Fruit fly (Drosophila melanogaster) whole organism, embryonic: ENCODE measurements around the gene CG2865.

Experiments used
- Atf-2 ChIP-seq: fragments of 200-800 bp; sonication (Bioruptor generic); optimal IDR thresholded peaks from 2 replicates; lab custom pipeline; 2016; ENCODE audit warnings: missing biosample characterization, missing genetic modification characterization
- CG10147 ChIP-seq: fragments of 200-800 bp; sonication (Bioruptor generic); optimal IDR thresholded peaks from 2 replicates; lab custom pipeline; 2019; ENCODE audit warnings: missing biosample characterization, mild to moderate bottlenecking, missing genetic modification characterization, moderate library complexity
- CG10366 ChIP-seq: fragments of 200-800 bp; sonication (Bioruptor generic); IDR thresholded peaks from 2 replicates; pipeline ENCODE4 v1.3.6; 2022; ENCODE audit warnings: missing biosample characterization, missing genetic modification characterization
- CG10565 ChIP-seq: fragments of 200-800 bp; sonication (Bioruptor generic); optimal IDR thresholded peaks from 3 replicates; lab custom pipeline; 2016; ENCODE audit warnings: missing biosample characterization, mild to moderate bottlenecking, missing genetic modification characterization
- CG11723 ChIP-seq: fragments of 200-800 bp; sonication (Bioruptor generic); optimal IDR thresholded peaks from 2 replicates; lab custom pipeline; 2017; ENCODE audit warnings: missing biosample characterization, mild to moderate bottlenecking, missing genetic modification characterization
- CG13287 ChIP-seq: fragments of 200-800 bp; sonication (Bioruptor generic); IDR thresholded peaks from 2 replicates; pipeline ENCODE4 v1.3.6; 2022; ENCODE audit warnings: missing biosample characterization, missing genetic modification characterization; ENCODE audit not compliant: partially characterized antibody
- CG14441 ChIP-seq: fragments of 200-800 bp; sonication (Bioruptor generic); IDR thresholded peaks from 2 replicates; pipeline ENCODE4 v1.3.6; 2022; ENCODE audit warnings: missing biosample characterization, missing genetic modification characterization
- CG1647 ChIP-seq: fragments of 200-800 bp; sonication (Bioruptor generic); optimal IDR thresholded peaks from 3 replicates; lab custom pipeline; 2016; ENCODE audit warnings: missing biosample characterization, missing genetic modification characterization
- CG16813 ChIP-seq: fragments of 200-800 bp; sonication (Bioruptor generic); IDR thresholded peaks from 3 replicates; pipeline ENCODE4 v1.3.6; 2022; ENCODE audit warnings: missing biosample characterization, missing genetic modification characterization; ENCODE audit not compliant: partially characterized antibody
- CG17385 ChIP-seq: fragments of 200-800 bp; sonication (Bioruptor generic); optimal IDR thresholded peaks from 3 replicates; lab custom pipeline; 2018; ENCODE audit warnings: missing biosample characterization, mild to moderate bottlenecking, missing genetic modification characterization
- CG1792 ChIP-seq: fragments of 200-800 bp; sonication (Bioruptor generic); optimal IDR thresholded peaks from 2 replicates; lab custom pipeline; 2016; ENCODE audit warnings: missing biosample characterization, missing genetic modification characterization
- CG18476 ChIP-seq: fragments of 200-800 bp; sonication (Bioruptor generic); optimal IDR thresholded peaks from 2 replicates; lab custom pipeline; 2016; ENCODE audit warnings: missing biosample characterization, mild to moderate bottlenecking, missing genetic modification characterization
- CG18599 ChIP-seq: fragments of 200-800 bp; sonication (Bioruptor generic); optimal IDR thresholded peaks from 3 replicates; lab custom pipeline; 2017; ENCODE audit warnings: missing biosample characterization, missing genetic modification characterization, mild to moderate bottlenecking, moderate library complexity, missing genetic modification reagents
- CG2116 ChIP-seq: fragments of 200-800 bp; sonication (Bioruptor generic); optimal IDR thresholded peaks from 3 replicates; lab custom pipeline; 2018; ENCODE audit warnings: missing biosample characterization, mild to moderate bottlenecking, missing genetic modification characterization
- CG2889 ChIP-seq: fragments of 200-800 bp; sonication (Bioruptor generic); IDR thresholded peaks from 3 replicates; pipeline ENCODE4 v1.3.6; 2022; ENCODE audit warnings: missing biosample characterization, missing genetic modification characterization
- CG31441 ChIP-seq: fragments of 200-800 bp; sonication (Bioruptor generic); IDR thresholded peaks from 2 replicates; pipeline ENCODE4 v1.3.6; 2022; ENCODE audit warnings: missing biosample characterization, missing genetic modification characterization
- CG5180 ChIP-seq: fragments of 200-800 bp; sonication (Bioruptor generic); optimal IDR thresholded peaks from 3 replicates; lab custom pipeline; 2017; ENCODE audit warnings: missing biosample characterization, missing genetic modification characterization, mild to moderate bottlenecking, moderate library complexity, missing genetic modification reagents
- CG6175 ChIP-seq: fragments of 200-800 bp; sonication (Bioruptor generic); IDR thresholded peaks from 3 replicates; pipeline ENCODE4 v1.3.6; 2022; ENCODE audit warnings: missing biosample characterization, missing genetic modification characterization
- CG6683 ChIP-seq: fragments of 200-800 bp; sonication (Bioruptor generic); optimal IDR thresholded peaks from 2 replicates; lab custom pipeline; 2017; ENCODE audit warnings: missing biosample characterization, mild to moderate bottlenecking, missing genetic modification characterization, missing genetic modification reagents
- CG7556 ChIP-seq: fragments of 200-800 bp; sonication (Bioruptor generic); optimal IDR thresholded peaks from 2 replicates; lab custom pipeline; 2017; ENCODE audit warnings: missing biosample characterization, mild to moderate bottlenecking, missing genetic modification characterization
- CrebB ChIP-seq: fragments of 200-800 bp; sonication (Bioruptor generic); optimal IDR thresholded peaks from 3 replicates; lab custom pipeline; 2018; ENCODE audit warnings: missing biosample characterization, mild to moderate bottlenecking, missing genetic modification characterization
- Drgx ChIP-seq: fragments of 200-800 bp; sonication (Bioruptor generic); IDR thresholded peaks from 2 replicates; pipeline ENCODE4 v1.3.6; 2022; ENCODE audit warnings: missing biosample characterization, missing genetic modification characterization
- E2f1 ChIP-seq: fragments of 200-800 bp; sonication (Bioruptor generic); IDR thresholded peaks from 2 replicates; pipeline ENCODE4 v1.3.6; 2022; ENCODE audit warnings: missing biosample characterization, missing genetic modification characterization
- HLH3B ChIP-seq: fragments of 200-800 bp; sonication (Bioruptor generic); IDR thresholded peaks from 2 replicates; pipeline ENCODE4 v1.3.6; 2022; ENCODE audit warnings: missing biosample characterization, missing genetic modification characterization
- HLHmδ ChIP-seq: fragments of 200-800 bp; sonication (Bioruptor generic); optimal IDR thresholded peaks from 2 replicates; lab custom pipeline; 2018; ENCODE audit warnings: missing biosample characterization, mild to moderate bottlenecking, missing genetic modification characterization, moderate library complexity
- Hand ChIP-seq: fragments of 200-800 bp; sonication (Bioruptor generic); optimal IDR thresholded peaks from 2 replicates; lab custom pipeline; 2017; ENCODE audit warnings: mild to moderate bottlenecking, missing biosample characterization, missing genetic modification reagents, missing genetic modification characterization
- Hmr ChIP-seq: fragments of 200-800 bp; sonication (Bioruptor generic); optimal IDR thresholded peaks from 3 replicates; lab custom pipeline; 2017; ENCODE audit warnings: mild to moderate bottlenecking, missing biosample characterization, missing genetic modification reagents, missing genetic modification characterization
- Hmx ChIP-seq: fragments of 200-800 bp; sonication (Bioruptor generic); optimal IDR thresholded peaks from 2 replicates; lab custom pipeline; 2016; ENCODE audit warnings: missing biosample characterization, missing genetic modification characterization
- Lhr ChIP-seq: fragments of 200-800 bp; sonication (Bioruptor generic); optimal IDR thresholded peaks from 3 replicates; lab custom pipeline; 2017; ENCODE audit warnings: mild to moderate bottlenecking, missing biosample characterization, missing genetic modification reagents, missing genetic modification characterization
- Rfx ChIP-seq: fragments of 200-800 bp; sonication (Bioruptor generic); IDR thresholded peaks from 2 replicates; pipeline ENCODE4 v1.3.6; 2022; ENCODE audit warnings: missing biosample characterization, missing genetic modification characterization
- Xrp1 ChIP-seq: fragments of 200-800 bp; sonication (Bioruptor generic); IDR thresholded peaks from 2 replicates; pipeline ENCODE4 v1.3.6; 2022; ENCODE audit warnings: missing biosample characterization, missing genetic modification characterization
- YL-1 ChIP-seq: fragments of 200-800 bp; sonication (Bioruptor generic); optimal IDR thresholded peaks from 3 replicates; lab custom pipeline; 2017; ENCODE audit warnings: missing biosample characterization, mild to moderate bottlenecking, missing genetic modification characterization
- ara ChIP-seq: fragments of 200-800 bp; sonication (Bioruptor generic); IDR thresholded peaks from 2 replicates; pipeline ENCODE4 v1.3.6; 2022; ENCODE audit warnings: missing biosample characterization, missing genetic modification characterization
- az2 ChIP-seq: fragments of 200-800 bp; sonication (Bioruptor generic); optimal IDR thresholded peaks from 3 replicates; lab custom pipeline; 2016; ENCODE audit warnings: missing biosample characterization, missing genetic modification characterization
- bigmax ChIP-seq: fragments of 200-800 bp; sonication (Bioruptor generic); optimal IDR thresholded peaks from 2 replicates; lab custom pipeline; 2018; ENCODE audit warnings: missing biosample characterization, mild to moderate bottlenecking, missing genetic modification characterization
- br ChIP-seq: fragments of >200 bp; optimal IDR thresholded peaks from 2 replicates; lab custom pipeline; 2017
- chif ChIP-seq, 2 experiments: fragments of 200-800 bp; sonication (Bioruptor generic); optimal IDR thresholded peaks; 3 replicates each; lab custom pipeline; 2016; ENCODE audit warnings: missing biosample characterization in 2 of 2, missing genetic modification characterization in 2 of 2
- crp ChIP-seq, 2 experiments: fragments of 200-800 bp; sonication (Bioruptor generic); optimal IDR thresholded peaks; 2 replicates in 1 of 2; 3 replicates in 1 of 2; lab custom pipeline; 2017; ENCODE audit warnings: missing biosample characterization in 2 of 2, missing genetic modification characterization in 2 of 2, mild to moderate bottlenecking in 1 of 2, moderate library complexity in 1 of 2
- dm ChIP-seq: fragments of 200-800 bp; sonication (Bioruptor generic); optimal IDR thresholded peaks from 3 replicates; lab custom pipeline; 2016; ENCODE audit warnings: missing biosample characterization, missing genetic modification characterization
- dpn ChIP-seq, 2 experiments: fragments of 200-800 bp; sonication (Bioruptor generic); optimal IDR thresholded peaks; 3 replicates each; lab custom pipeline; 2016; ENCODE audit warnings: missing biosample characterization in 2 of 2, missing genetic modification characterization in 2 of 2
- hth ChIP-seq: fragments of >200 bp; optimal IDR thresholded peaks from 2 replicates; lab custom pipeline; 2017; ENCODE audit warnings: inconsistent platforms
- insv ChIP-seq, 2 experiments: fragments of 200-800 bp; sonication (Bioruptor generic); optimal IDR thresholded peaks; 3 replicates each; lab custom pipeline; 2016 to 2018; ENCODE audit warnings: missing biosample characterization in 2 of 2, missing genetic modification characterization in 2 of 2
- lmd ChIP-seq: fragments of 200-800 bp; sonication (Bioruptor generic); IDR thresholded peaks from 2 replicates; pipeline ENCODE4 v1.3.6; 2022; ENCODE audit warnings: missing biosample characterization, missing genetic modification characterization
- luna ChIP-seq: fragments of 200-800 bp; sonication (Bioruptor generic); optimal IDR thresholded peaks from 2 replicates; lab custom pipeline; 2016; ENCODE audit warnings: missing biosample characterization, missing genetic modification characterization
- otp ChIP-seq: fragments of 200-800 bp; sonication (Bioruptor generic); IDR thresholded peaks from 3 replicates; pipeline ENCODE4, ENCODE4 v1.3.6; 2022; ENCODE audit warnings: missing biosample characterization, missing genetic modification characterization
- rib ChIP-seq: fragments of 200-800 bp; sonication (Bioruptor generic); IDR thresholded peaks from 2 replicates; pipeline ENCODE4 v1.3.6; 2022; ENCODE audit warnings: missing biosample characterization, missing genetic modification characterization
- scrt ChIP-seq: fragments of 200-800 bp; sonication (Bioruptor generic); optimal IDR thresholded peaks from 2 replicates; lab custom pipeline; 2018; ENCODE audit warnings: missing biosample characterization, mild to moderate bottlenecking, missing genetic modification characterization, moderate library complexity
- sens-2 ChIP-seq: fragments of 200-800 bp; sonication (Bioruptor generic); IDR thresholded peaks from 2 replicates; pipeline ENCODE4 v1.3.6; 2022; ENCODE audit warnings: missing biosample characterization, missing genetic modification characterization
- toy ChIP-seq: fragments of 200-800 bp; sonication (Bioruptor generic); IDR thresholded peaks from 2 replicates; pipeline ENCODE4 v1.3.6; 2022; ENCODE audit warnings: missing biosample characterization, missing genetic modification characterization
- trh ChIP-seq: fragments of 200-800 bp; sonication (Bioruptor generic); optimal IDR thresholded peaks from 2 replicates; lab custom pipeline; 2016; ENCODE audit warnings: missing biosample characterization, missing genetic modification characterization
- yki ChIP-seq: fragments of >200 bp; optimal IDR thresholded peaks from 3 replicates; lab custom pipeline; 2018
- zfh2 ChIP-seq: fragments of 200-800 bp; sonication (Bioruptor generic); optimal IDR thresholded peaks from 2 replicates; lab custom pipeline; 2016; ENCODE audit warnings: missing biosample characterization, missing genetic modification characterization

The CG2865 gene

dm6 chrX:2329312-2329711 lies 36.1 kb upstream of the CG2865 start (continued):
- TF ChIP-seq Hand (GFP tag; lab: Kevin White, UChicago) (peak; percentile 2), CG6683 (GFP tag; lab: Kevin White, UChicago) (peak; percentile 17), CG18599 (GFP tag; lab: Kevin White, UChicago) (peak; percentile 84), CG16813 (GFP tag; lab: Robert Waterston, UW) (no peak), otp (GFP tag; lab: Robert Waterston, UW) (peak; percentile 76), crp (GFP tag; optimal IDR thresholded peaks at IDR 0.05; lab: Kevin White, UChicago) (peak in 1 of 2 experiments; percentile 18), CG17385 (GFP tag; lab: Kevin White, UChicago) (peak; percentile 65), Xrp1 (peak; percentile 80), scrt (GFP tag; lab: Kevin White, UChicago) (peak; percentile 56), az2 (GFP tag; lab: Kevin White, UChicago) (peak; percentile 82), sens-2 (GFP tag; lab: Robert Waterston, UW) (0 out of 2 replicates have a peak, but pooled peaks have one; percentile 50), CG6175 (no peak), CG14441 (peak; percentile 71), chif (GFP tag; optimal IDR thresholded peaks at IDR 0.05; lab: Kevin White, UChicago) (peak; percentile 80 to 87), CG2116 (GFP tag; lab: Kevin White, UChicago) (peak; percentile 24), CG10565 (GFP tag; lab: Kevin White, UChicago) (no peak), CG5180 (GFP tag; lab: Kevin White, UChicago) (peak; percentile 10), Atf-2 (GFP tag; lab: Kevin White, UChicago) (peak; percentile 63), Drgx (GFP tag; lab: Robert Waterston, UW) (no peak), CrebB (tag; lab: Kevin White, UChicago) (peak; percentile 3), rib (GFP tag; lab: Robert Waterston, UW) (no peak), ara (GFP tag; lab: Robert Waterston, UW) (peak; percentile 62; the same call in 1 of the 2 replicates), HLH3B (GFP tag; lab: Robert Waterston, UW) (peak; percentile 69), CG10366 (peak; percentile 84), br (lab: Kevin White, UChicago) (no peak), insv (GFP tag; optimal IDR thresholded peaks at IDR 0.05; lab: Kevin White, UChicago) (no peak), Hmx (GFP tag; lab: Kevin White, UChicago) (no peak), CG1647 (peak; percentile 28), CG11723 (peak; percentile 36), yki (lab: Kevin White, UChicago) (no peak), dpn (GFP tag; optimal IDR thresholded peaks at IDR 0.05; lab: Kevin White, UChicago) (peak; percentile 81 to 88), CG10147 (GFP tag; lab: Kevin White, UChicago) (peak; percentile 35), CG18476 (GFP tag; lab: Kevin White, UChicago) (peak; percentile 46), YL-1 (GFP tag; lab: Kevin White, UChicago) (peak; percentile 23), Hmr (peak; percentile 84), E2f1 (GFP tag; lab: Robert Waterston, UW) (no peak), CG31441 (peak; percentile 57), CG13287 (GFP tag; lab: Robert Waterston, UW) (no peak), dm (GFP tag; lab: Kevin White, UChicago) (peak; percentile 64), bigmax (no peak), CG1792 (GFP tag; lab: Kevin White, UChicago) (peak; percentile 66), HLHmδ (GFP tag; lab: Kevin White, UChicago) (no peak), toy (GFP tag; lab: Robert Waterston, UW) (0 out of 2 replicates have a peak, but pooled peaks have one; percentile 37), Lhr (GFP tag; lab: Kevin White, UChicago) (peak; percentile 2), Rfx (GFP tag; lab: Robert Waterston, UW) (peak; percentile 72), hth (lab: Kevin White, UChicago) (no peak), lmd (GFP tag; lab: Robert Waterston, UW) (peak; percentile 58), CG7556 (GFP tag; lab: Kevin White, UChicago) (peak; percentile 83), CG2889 (peak; percentile 59; the same call in 1 of the 3 replicates), trh (GFP tag; lab: Kevin White, UChicago) (peak; percentile 48), zfh2 (peak; percentile 51), luna (GFP tag; lab: Kevin White, UChicago) (no peak)
